Worm (Caenorhabditis elegans): ENCODE data around the gene C26B2.7.

The C26B2.7 gene

DNA sequence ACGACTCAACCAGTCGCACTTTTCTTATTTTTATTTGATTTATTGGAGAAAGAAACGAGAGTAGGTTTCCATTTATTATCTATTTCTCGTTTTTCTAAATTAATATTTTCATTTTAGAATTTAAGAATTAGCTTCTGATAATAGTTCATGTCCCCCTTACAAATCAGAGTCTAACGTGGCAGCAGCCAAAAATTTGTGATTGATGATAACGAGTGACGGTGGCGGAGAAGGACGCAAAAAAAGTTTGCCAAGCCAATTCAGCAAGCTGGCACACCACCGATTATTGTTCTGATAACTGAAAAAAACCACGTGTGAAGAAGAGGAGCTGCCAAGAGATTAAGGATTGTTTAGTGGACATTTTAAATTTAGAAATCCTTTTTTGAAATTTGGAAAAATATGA is 14.0 kb downstream of the C26B2.7 start:
- TF ChIP-seq scrt-1 (GFP tag; IDR thresholded peaks at IDR 0.05) (no peak), ceh-36 (tag; optimal IDR thresholded peaks at IDR 0.05) (no peak), aly-1 (tag; optimal IDR thresholded peaks at IDR 0.05) (no peak), B0310.2 (tag; optimal IDR thresholded peaks at IDR 0.05) (no peak), ceh-13 (GFP tag; optimal IDR thresholded peaks at IDR 0.05) (no peak), tbx-11 (GFP tag; IDR thresholded peaks at IDR 0.05) (no peak), ets-7 (tag; optimal IDR thresholded peaks at IDR 0.05) (no peak), sea-1 (GFP tag; conservative IDR thresholded peaks at IDR 0.05) (no peak), hmbx-1 (tag; optimal IDR thresholded peaks at IDR 0.05) (no peak), tra-4 (tag; optimal IDR thresholded peaks at IDR 0.05) (no peak)

ce11 chrIV:8032135-8032915 is 16.3 kb downstream of the C26B2.7 start:
- TF ChIP-seq tbx-11 (GFP tag; IDR thresholded peaks at IDR 0.05) (no peak), flt-1 (GFP tag; IDR thresholded peaks at IDR 0.05) (no peak), ceh-36 (tag; optimal IDR thresholded peaks at IDR 0.05) (no peak), aly-1 (tag; optimal IDR thresholded peaks at IDR 0.05) (no peak), scrt-1 (GFP tag; IDR thresholded peaks at IDR 0.05) (no peak), F13C5.2 (tag; optimal IDR thresholded peaks at IDR 0.05) (no peak), sea-1 (GFP tag; conservative IDR thresholded peaks at IDR 0.05) (no peak), tra-4 (tag; optimal IDR thresholded peaks at IDR 0.05) (no peak), ama-1 (optimal IDR thresholded peaks at IDR 0.05) (no peak), hmg-4 (GFP tag; optimal IDR thresholded peaks at IDR 0.05) (no peak), tbx-37 (GFP tag; conservative IDR thresholded peaks at IDR 0.05) (no peak), pes-1 (GFP tag; IDR thresholded peaks at IDR 0.05) (no peak), hmbx-1 (tag; optimal IDR thresholded peaks at IDR 0.05) (no peak), B0310.2 (tag; optimal IDR thresholded peaks at IDR 0.05) (no peak), ets-7 (tag; optimal IDR thresholded peaks at IDR 0.05) (no peak), ceh-13 (GFP tag; optimal IDR thresholded peaks at IDR 0.05) (no peak)

- no peak for TF ChIP-seq flt-1 (GFP tag; IDR thresholded peaks at IDR 0.05)
- TF ChIP-seq ama-1 (optimal IDR thresholded peaks at IDR 0.05): no peak
- TF ChIP-seq F13C5.2 (tag; optimal IDR thresholded peaks at IDR 0.05): no peak
- TF ChIP-seq tbx-37 (GFP tag; conservative IDR thresholded peaks at IDR 0.05): no peak
- TF ChIP-seq hnd-1 (tag; optimal IDR thresholded peaks at IDR 0.05): no peak
- no peak for TF ChIP-seq B0310.2 (tag; optimal IDR thresholded peaks at IDR 0.05)
- no peak for TF ChIP-seq ceh-13 (GFP tag; optimal IDR thresholded peaks at IDR 0.05)
- TF ChIP-seq ceh-36 (tag; optimal IDR thresholded peaks at IDR 0.05): no peak
- no peak for TF ChIP-seq tra-4 (tag; optimal IDR thresholded peaks at IDR 0.05)
- no peak for TF ChIP-seq pes-1 (GFP tag; IDR thresholded peaks at IDR 0.05)
- TF ChIP-seq hmbx-1 (tag; optimal IDR thresholded peaks at IDR 0.05): no peak
- no peak for TF ChIP-seq sea-1 (GFP tag; conservative IDR thresholded peaks at IDR 0.05)
- no peak for TF ChIP-seq ets-7 (tag; optimal IDR thresholded peaks at IDR 0.05)
- TF ChIP-seq hmg-4 (GFP tag; optimal IDR thresholded peaks at IDR 0.05): no peak
- TF ChIP-seq scrt-1 (GFP tag; IDR thresholded peaks at IDR 0.05): no peak
- no peak for TF ChIP-seq tbx-11 (GFP tag; IDR thresholded peaks at IDR 0.05)
- TF ChIP-seq aly-1 (tag; optimal IDR thresholded peaks at IDR 0.05): no peak
Observed at ce11 chrIV:8034182-8034581, 18.1 kb downstream of the C26B2.7 start.

- TF ChIP-seq ceh-13 (GFP tag; optimal IDR thresholded peaks at IDR 0.05): no peak
- no peak for TF ChIP-seq aly-1 (tag; optimal IDR thresholded peaks at IDR 0.05)
- no peak for TF ChIP-seq ama-1 (optimal IDR thresholded peaks at IDR 0.05)
- TF ChIP-seq flt-1 (GFP tag; IDR thresholded peaks at IDR 0.05): no peak
- TF ChIP-seq tbx-11 (GFP tag; IDR thresholded peaks at IDR 0.05): no peak
- no peak for TF ChIP-seq hmg-4 (GFP tag; optimal IDR thresholded peaks at IDR 0.05)
- no peak for TF ChIP-seq scrt-1 (GFP tag; IDR thresholded peaks at IDR 0.05)
- no peak for TF ChIP-seq pes-1 (GFP tag; IDR thresholded peaks at IDR 0.05)
- no peak for TF ChIP-seq tra-4 (tag; optimal IDR thresholded peaks at IDR 0.05)
- no peak for TF ChIP-seq hmbx-1 (tag; optimal IDR thresholded peaks at IDR 0.05)
- TF ChIP-seq F13C5.2 (tag; optimal IDR thresholded peaks at IDR 0.05): no peak
- TF ChIP-seq B0310.2 (tag; optimal IDR thresholded peaks at IDR 0.05): no peak
- TF ChIP-seq hnd-1 (tag; optimal IDR thresholded peaks at IDR 0.05): no peak
- no peak for TF ChIP-seq ets-7 (tag; optimal IDR thresholded peaks at IDR 0.05)
- TF ChIP-seq sea-1 (GFP tag; conservative IDR thresholded peaks at IDR 0.05): no peak
- TF ChIP-seq ceh-36 (tag; optimal IDR thresholded peaks at IDR 0.05): no peak
Observed at ce11 chrIV:8036492-8036891, 20.4 kb downstream of the C26B2.7 start.

DNA sequence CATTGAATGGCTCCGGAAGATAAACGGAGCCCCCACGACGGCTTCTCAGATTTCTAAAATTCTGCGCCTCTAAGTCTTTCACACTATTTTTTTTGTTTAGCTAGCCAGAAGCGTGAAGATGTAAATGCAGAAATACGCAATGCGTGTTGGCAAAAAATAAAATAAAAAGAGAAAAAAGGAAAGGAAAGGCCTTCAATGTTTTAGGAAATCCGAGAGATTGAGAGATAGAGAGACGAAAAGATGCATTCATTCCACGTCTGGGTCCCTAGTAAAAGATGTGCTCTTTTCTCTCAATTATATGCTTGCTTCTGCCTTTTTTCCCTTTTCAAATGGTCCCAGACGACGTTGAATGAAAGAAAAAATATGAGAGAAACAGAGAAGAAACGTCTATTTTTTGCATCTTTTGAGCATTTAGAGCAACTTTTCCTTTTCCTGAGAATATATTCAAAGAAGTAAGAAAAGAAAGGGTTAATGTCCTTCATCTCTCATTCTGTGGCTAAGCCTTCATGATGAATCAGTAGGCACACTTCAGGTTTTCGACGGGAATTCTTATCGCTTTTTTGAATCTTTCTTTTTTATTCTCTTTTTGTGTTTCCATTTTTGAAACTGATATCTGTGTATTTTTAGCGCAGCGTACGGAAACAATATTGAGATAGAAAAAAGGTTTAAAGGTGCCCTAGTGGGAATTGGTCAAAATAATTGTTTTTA is 24.7 kb downstream of the C26B2.7 start:
- no peak for TF ChIP-seq tbx-11 (GFP tag; IDR thresholded peaks at IDR 0.05)
- no peak for TF ChIP-seq aly-1 (tag; optimal IDR thresholded peaks at IDR 0.05)
- TF ChIP-seq F13C5.2 (tag; optimal IDR thresholded peaks at IDR 0.05): no peak
- TF ChIP-seq ceh-13 (GFP tag; optimal IDR thresholded peaks at IDR 0.05): no peak
- TF ChIP-seq pes-1 (GFP tag; IDR thresholded peaks at IDR 0.05): no peak
- no peak for TF ChIP-seq ets-7 (tag; optimal IDR thresholded peaks at IDR 0.05)
- TF ChIP-seq scrt-1 (GFP tag; IDR thresholded peaks at IDR 0.05): no peak
- no peak for TF ChIP-seq ceh-36 (tag; optimal IDR thresholded peaks at IDR 0.05)
- no peak for TF ChIP-seq hnd-1 (tag; optimal IDR thresholded peaks at IDR 0.05)
- TF ChIP-seq flt-1 (GFP tag; IDR thresholded peaks at IDR 0.05): no peak
- no peak for TF ChIP-seq tbx-37 (GFP tag; conservative IDR thresholded peaks at IDR 0.05)
- no peak for TF ChIP-seq tra-4 (tag; optimal IDR thresholded peaks at IDR 0.05)
- TF ChIP-seq hmbx-1 (tag; optimal IDR thresholded peaks at IDR 0.05): no peak
- TF ChIP-seq hmg-4 (GFP tag; optimal IDR thresholded peaks at IDR 0.05): no peak
- no peak for TF ChIP-seq ama-1 (optimal IDR thresholded peaks at IDR 0.05)
- no peak for TF ChIP-seq sea-1 (GFP tag; conservative IDR thresholded peaks at IDR 0.05)
- no peak for TF ChIP-seq B0310.2 (tag; optimal IDR thresholded peaks at IDR 0.05)

ce11 chrIV:8042005-8042404 is 25.9 kb downstream of the C26B2.7 start:
- no peak for TF ChIP-seq ceh-13 (GFP tag; optimal IDR thresholded peaks at IDR 0.05)
- TF ChIP-seq scrt-1 (GFP tag; IDR thresholded peaks at IDR 0.05): no peak
- TF ChIP-seq flt-1 (GFP tag; IDR thresholded peaks at IDR 0.05): no peak

Data from whole organism, early embryonic.